Worm (Caenorhabditis elegans) whole organism, L2 larva: ENCODE data around the gene hacl-1.

Experiments used
- F13H6.1 ChIP-seq: sonication (generic microtip); optimal IDR thresholded peaks from 2 replicates; lab custom pipeline; 2016; ENCODE audit warnings: missing genetic modification characterization, missing compliant biosample characterization
- R02D3.7 ChIP-seq: fragments of 150-350 bp; optimal IDR thresholded peaks from 2 replicates; lab custom pipeline; 2014; ENCODE audit warnings: missing biosample characterization, missing genetic modification characterization
- ZK546.5 ChIP-seq: sonication (generic microtip); optimal IDR thresholded peaks from 2 replicates; lab custom pipeline; 2017; ENCODE audit warnings: missing biosample characterization, missing genetic modification characterization
- ama-1 ChIP-seq: fragments of 150-350 bp; optimal IDR thresholded peaks from 2 replicates; lab custom pipeline; 2018; ENCODE audit warnings: inconsistent platforms
- blmp-1 ChIP-seq: sonication (generic microtip); optimal IDR thresholded peaks from 2 replicates; lab custom pipeline; 2017; ENCODE audit warnings: missing genetic modification characterization, mild to moderate bottlenecking, missing compliant biosample characterization, antibody characterized with exemption, moderate library complexity; ENCODE audit not compliant: insufficient read depth
- elt-3 ChIP-seq: sonication (generic microtip); optimal IDR thresholded peaks from 2 replicates; lab custom pipeline; 2017; ENCODE audit warnings: missing biosample characterization, missing genetic modification characterization
- lin-13 ChIP-seq: fragments of 150-350 bp; optimal IDR thresholded peaks from 2 replicates; lab custom pipeline; 2014; ENCODE audit warnings: missing biosample characterization, missing genetic modification reagents, missing genetic modification characterization
- lsy-2 ChIP-seq, 2 experiments: fragments of 150-350 bp in 1 of 2; sonication (generic microtip) in 1 of 2; optimal IDR thresholded peaks; 2 replicates each; lab custom pipeline; 2014 to 2017; ENCODE audit warnings: missing biosample characterization in 2 of 2, missing genetic modification characterization in 2 of 2
- nhr-11 ChIP-seq: fragments of 150-350 bp; optimal IDR thresholded peaks from 2 replicates; lab custom pipeline; 2014; ENCODE audit warnings: missing biosample characterization, missing genetic modification characterization
- skn-1 ChIP-seq: sonication (generic microtip); optimal IDR thresholded peaks from 2 replicates; lab custom pipeline; 2017; ENCODE audit warnings: missing biosample characterization, missing genetic modification characterization
- ztf-4 ChIP-seq: fragments of 150-350 bp; optimal IDR thresholded peaks from 2 replicates; lab custom pipeline; 2014; ENCODE audit warnings: missing biosample characterization, missing genetic modification characterization

ce11 chrII:11538741-11539140, 46.0 kb upstream of the hacl-1 start, which contains the start of gene Y62F5A.9:
- TF ChIP-seq ztf-4 (tag; lab: Kevin White, UChicago) (no peak), lin-13 (GFP tag; lab: Kevin White, UChicago) (no peak), F13H6.1 (tag; lab: Kevin White, UChicago) (no peak), blmp-1 (tag; lab: Kevin White, UChicago) (no peak), ama-1 (lab: Kevin White, UChicago) (no peak), nhr-11 (no peak), ZK546.5 (tag; lab: Kevin White, UChicago) (no peak), lsy-2 (tag; optimal IDR thresholded peaks at IDR 0.05; lab: Kevin White, UChicago) (no peak), elt-3 (tag; lab: Kevin White, UChicago) (no peak), skn-1 (no peak), R02D3.7 (tag; lab: Kevin White, UChicago) (no peak)
